Worm (Caenorhabditis elegans) whole organism, late embryonic: ENCODE measurements around the gene psmd-9.

Experiments
- C08G9.2 ChIP-seq: sonication (generic microtip); optimal IDR thresholded peaks from 2 replicates; lab custom pipeline; 2016; ENCODE audit warnings: mild to moderate bottlenecking, missing genetic modification characterization, moderate library complexity, missing compliant biosample characterization
- C38D4.7 ChIP-seq: fragments of 200-800 bp; sonication (Bioruptor generic); optimal IDR thresholded peaks from 2 replicates; lab custom pipeline; 2018; ENCODE audit warnings: mild to moderate bottlenecking, missing genetic modification characterization, moderate library complexity, missing compliant biosample characterization
- F13H6.1 ChIP-seq: sonication (generic microtip); optimal IDR thresholded peaks from 2 replicates; lab custom pipeline; 2016; ENCODE audit warnings: missing genetic modification characterization, missing compliant biosample characterization
- T23F11.4 ChIP-seq: fragments of 200-800 bp; sonication (Bioruptor generic); optimal IDR thresholded peaks from 2 replicates; lab custom pipeline; 2018; ENCODE audit warnings: mild to moderate bottlenecking, missing genetic modification characterization, missing compliant biosample characterization
- ceh-14 ChIP-seq: sonication (generic microtip); optimal IDR thresholded peaks from 2 replicates; lab custom pipeline; 2016; ENCODE audit warnings: missing genotype, missing genetic modification characterization, missing compliant biosample characterization
- ceh-19 ChIP-seq: fragments of 200-800 bp; sonication (Bioruptor generic); optimal IDR thresholded peaks from 2 replicates; lab custom pipeline; 2018; ENCODE audit warnings: mild to moderate bottlenecking, missing genetic modification characterization, missing compliant biosample characterization
- ceh-24 ChIP-seq: sonication (generic microtip); optimal IDR thresholded peaks from 2 replicates; lab custom pipeline; 2016; ENCODE audit warnings: mild to moderate bottlenecking, missing genetic modification characterization, missing compliant biosample characterization
- ceh-30 ChIP-seq: fragments of 150-350 bp; optimal IDR thresholded peaks from 2 replicates; lab custom pipeline; 2014; ENCODE audit warnings: missing biosample characterization, missing genetic modification characterization
- ceh-6 ChIP-seq: fragments of 200-800 bp; sonication (Bioruptor generic); optimal IDR thresholded peaks from 2 replicates; lab custom pipeline; 2018; ENCODE audit warnings: mild to moderate bottlenecking, missing genetic modification characterization, missing compliant biosample characterization
- dmd-4 ChIP-seq: sonication (generic microtip); optimal IDR thresholded peaks from 2 replicates; lab custom pipeline; 2016; ENCODE audit warnings: borderline replicate concordance, missing genetic modification characterization, missing compliant biosample characterization
- dve-1 ChIP-seq: sonication (generic microtip); optimal IDR thresholded peaks from 2 replicates; lab custom pipeline; 2017; ENCODE audit warnings: antibody characterized with exemption, mild to moderate bottlenecking, missing genetic modification characterization, missing compliant biosample characterization
- eyg-1 ChIP-seq: sonication (generic microtip); optimal IDR thresholded peaks from 2 replicates; lab custom pipeline; 2016; ENCODE audit warnings: missing genotype, missing genetic modification characterization, missing compliant biosample characterization
- fkh-10 ChIP-seq: fragments of 150-350 bp; optimal IDR thresholded peaks from 2 replicates; lab custom pipeline; 2014; ENCODE audit warnings: missing biosample characterization, missing genetic modification reagents, missing genetic modification characterization
- fkh-6 ChIP-seq: sonication (generic microtip); optimal IDR thresholded peaks from 2 replicates; lab custom pipeline; 2016; ENCODE audit warnings: missing genetic modification characterization, missing compliant biosample characterization
- hlh-15 ChIP-seq: sonication (generic microtip); optimal IDR thresholded peaks from 2 replicates; lab custom pipeline; 2016; ENCODE audit warnings: missing genetic modification characterization, missing compliant biosample characterization
- hlh-30 ChIP-seq: sonication (generic microtip); optimal IDR thresholded peaks from 2 replicates; lab custom pipeline; 2017; ENCODE audit warnings: antibody characterized with exemption, missing genetic modification characterization, missing compliant biosample characterization; ENCODE audit not compliant: insufficient read depth
- lim-6 ChIP-seq: sonication (generic microtip); optimal IDR thresholded peaks from 2 replicates; lab custom pipeline; 2016; ENCODE audit warnings: missing genetic modification characterization, missing compliant biosample characterization
- lin-11 ChIP-seq: fragments of 200-800 bp; sonication (Bioruptor generic); optimal IDR thresholded peaks from 2 replicates; lab custom pipeline; 2018; ENCODE audit warnings: mild to moderate bottlenecking, missing genetic modification characterization, missing compliant biosample characterization
- madf-2 ChIP-seq: sonication (generic microtip); optimal IDR thresholded peaks from 2 replicates; lab custom pipeline; 2017; ENCODE audit warnings: missing genetic modification characterization, missing compliant biosample characterization
- nfya-1 ChIP-seq: sonication (generic microtip); optimal IDR thresholded peaks from 2 replicates; lab custom pipeline; 2017; ENCODE audit warnings: missing genetic modification characterization, mild to moderate bottlenecking, missing compliant biosample characterization, antibody characterized with exemption, moderate library complexity
- npax-4 ChIP-seq: sonication (generic microtip); optimal IDR thresholded peaks from 2 replicates; lab custom pipeline; 2016; ENCODE audit warnings: missing genetic modification characterization, missing compliant biosample characterization
- odd-2 ChIP-seq: sonication (generic microtip); optimal IDR thresholded peaks from 2 replicates; lab custom pipeline; 2017; ENCODE audit warnings: antibody characterized with exemption, mild to moderate bottlenecking, missing genetic modification characterization, missing compliant biosample characterization
- pag-3 ChIP-seq: sonication (generic microtip); optimal IDR thresholded peaks from 2 replicates; lab custom pipeline; 2016; ENCODE audit warnings: missing compliant biosample characterization, missing genetic modification characterization, borderline replicate concordance
- pat-9 ChIP-seq: fragments of 200-800 bp; sonication (Bioruptor generic); optimal IDR thresholded peaks from 2 replicates; lab custom pipeline; 2018; ENCODE audit warnings: mild to moderate bottlenecking, missing genetic modification characterization, moderate library complexity, missing compliant biosample characterization
- pha-2 ChIP-seq: sonication (generic microtip); optimal IDR thresholded peaks from 2 replicates; lab custom pipeline; 2017; ENCODE audit warnings: mild to moderate bottlenecking, missing genetic modification characterization, missing compliant biosample characterization
- pqm-1 ChIP-seq: sonication (generic microtip); optimal IDR thresholded peaks from 2 replicates; lab custom pipeline; 2016; ENCODE audit warnings: missing genetic modification characterization, missing compliant biosample characterization
- ref-2 ChIP-seq: sonication (generic microtip); optimal IDR thresholded peaks from 2 replicates; lab custom pipeline; 2016; ENCODE audit warnings: missing genetic modification characterization, missing compliant biosample characterization
- rnt-1 ChIP-seq: sonication (generic microtip); optimal IDR thresholded peaks from 2 replicates; lab custom pipeline; 2016; ENCODE audit warnings: missing genetic modification characterization, missing compliant biosample characterization
- sdc-2 ChIP-seq: sonication (generic microtip); optimal IDR thresholded peaks from 2 replicates; lab custom pipeline; 2016; ENCODE audit warnings: missing genotype, missing genetic modification characterization, missing compliant biosample characterization
- sox-2 ChIP-seq: fragments of 200-800 bp; sonication (Bioruptor generic); IDR thresholded peaks from 2 replicates; pipeline ENCODE4 v1.3.6; 2022; ENCODE audit warnings: missing genetic modification reagents, missing genetic modification characterization, missing compliant biosample characterization
- ttx-3 ChIP-seq: sonication (generic microtip); optimal IDR thresholded peaks from 2 replicates; lab custom pipeline; 2016; ENCODE audit warnings: missing genetic modification reagents, missing genetic modification characterization, missing compliant biosample characterization
- unc-3 ChIP-seq, 2 experiments: fragments of 200-800 bp in 1 of 2; sonication (Bioruptor generic) in 1 of 2; sonication (generic microtip) in 1 of 2; conservative IDR thresholded peaks in 1 of 2; optimal IDR thresholded peaks in 1 of 2; 2 replicates each; pipeline versions ENCODE4 v1.3.6 to Lab custom; 2016 to 2022; ENCODE audit warnings: missing compliant biosample characterization in 2 of 2, missing genetic modification characterization in 2 of 2, missing genetic modification reagents in 1 of 2
- unc-55 ChIP-seq: sonication (generic microtip); optimal IDR thresholded peaks from 2 replicates; lab custom pipeline; 2017; ENCODE audit warnings: missing biosample characterization, missing genetic modification reagents, missing genetic modification characterization
- unc-86 ChIP-seq: sonication (generic microtip); optimal IDR thresholded peaks from 2 replicates; lab custom pipeline; 2016; ENCODE audit warnings: missing genetic modification characterization, missing compliant biosample characterization
- zip-5 ChIP-seq: sonication (generic microtip); optimal IDR thresholded peaks from 2 replicates; lab custom pipeline; 2016; ENCODE audit warnings: missing genetic modification characterization, missing compliant biosample characterization

psmd-9 gene

DNA sequence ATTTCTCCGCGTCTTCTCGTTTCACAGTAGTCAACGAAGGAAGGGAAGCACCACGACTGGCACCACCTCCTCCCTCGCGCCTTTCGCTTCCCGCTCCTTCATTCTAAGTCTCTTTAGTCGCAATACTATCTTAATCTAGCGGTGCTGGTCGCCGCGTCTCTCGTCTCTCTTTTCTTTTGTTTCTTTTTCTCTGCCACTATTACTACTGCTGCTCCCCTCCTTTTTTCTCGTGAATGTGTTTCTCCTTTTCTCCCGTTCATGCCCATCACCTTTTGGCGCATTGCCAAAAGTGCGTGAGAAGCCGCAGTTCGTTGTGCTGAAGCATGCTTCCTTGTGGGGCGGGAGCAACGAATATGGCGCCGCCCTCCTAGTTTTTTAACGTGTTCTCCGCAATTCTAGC is 24.6 kb downstream of the psmd-9 start (continued):
- TF ChIP-seq lim-6 (tag; lab: Kevin White, UChicago) = no peak
- no peak for TF ChIP-seq rnt-1 (tag; lab: Kevin White, UChicago)
- no peak for TF ChIP-seq nfya-1 (tag; lab: Kevin White, UChicago)
- no peak for TF ChIP-seq pat-9
- no peak for TF ChIP-seq T23F11.4 (GFP tag; lab: Kevin White, UChicago)
- no peak for TF ChIP-seq ceh-14 (tag; lab: Kevin White, UChicago)
- TF ChIP-seq unc-3 (GFP tag; conservative IDR thresholded peaks at IDR 0.05; lab: Robert Waterston, UW) = no peak
- no peak for TF ChIP-seq unc-3 (tag; optimal IDR thresholded peaks at IDR 0.05; lab: Kevin White, UChicago)
- TF ChIP-seq unc-86 (tag; lab: Kevin White, UChicago) = no peak
- no peak for TF ChIP-seq ceh-6
- no peak for TF ChIP-seq pag-3 (tag; lab: Kevin White, UChicago)
- TF ChIP-seq hlh-15 = no peak
- no peak for TF ChIP-seq dve-1
- no peak for TF ChIP-seq npax-4 (tag; lab: Kevin White, UChicago)
- no peak for TF ChIP-seq hlh-30 (tag; lab: Kevin White, UChicago)

DNA sequence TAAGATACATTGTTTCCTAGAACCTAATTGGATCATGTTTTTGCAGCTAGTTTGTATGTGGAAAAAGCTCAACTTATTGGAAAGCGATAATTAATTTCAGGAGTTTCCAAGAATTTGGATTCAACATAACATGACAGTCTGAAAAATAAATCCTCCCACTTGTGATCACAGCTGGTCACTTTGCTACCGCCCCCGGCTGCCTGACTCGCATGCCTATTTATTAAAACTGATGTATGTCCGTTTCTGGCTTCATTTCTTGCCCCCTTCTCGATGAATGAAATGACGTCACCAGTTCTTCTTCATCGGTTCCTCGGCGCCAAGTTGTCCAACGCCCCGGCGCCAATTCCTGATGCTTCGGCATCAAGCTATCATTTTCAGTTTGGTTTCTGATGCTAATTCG is 25.1 kb downstream of the psmd-9 start:
- TF ChIP-seq F13H6.1 = no peak
- TF ChIP-seq hlh-30 (tag; lab: Kevin White, UChicago) = no peak
- TF ChIP-seq dve-1 = no peak
- no peak for TF ChIP-seq T23F11.4 (GFP tag; lab: Kevin White, UChicago)
- no peak for TF ChIP-seq pag-3 (tag; lab: Kevin White, UChicago)
- no peak for TF ChIP-seq ttx-3 (tag; lab: Kevin White, UChicago)
- no peak for TF ChIP-seq sox-2
- no peak for TF ChIP-seq sdc-2 (tag; lab: Kevin White, UChicago)
- TF ChIP-seq nfya-1 (tag; lab: Kevin White, UChicago) = no peak
- TF ChIP-seq madf-2 (tag; lab: Kevin White, UChicago) = no peak
- no peak for TF ChIP-seq zip-5 (tag; lab: Kevin White, UChicago)
- TF ChIP-seq ceh-24 (tag; lab: Kevin White, UChicago) = no peak
- TF ChIP-seq pha-2 (tag; lab: Kevin White, UChicago) = no peak
- TF ChIP-seq C38D4.7 = no peak
- no peak for TF ChIP-seq lin-11 (tag; lab: Kevin White, UChicago)
- TF ChIP-seq unc-55 (GFP tag; lab: Kevin White, UChicago) = no peak
- TF ChIP-seq ceh-30 (tag; lab: Kevin White, UChicago) = no peak
- TF ChIP-seq fkh-6 (tag; lab: Kevin White, UChicago) = no peak
- TF ChIP-seq eyg-1 (tag; lab: Kevin White, UChicago) = no peak
- TF ChIP-seq odd-2 = no peak

DNA sequence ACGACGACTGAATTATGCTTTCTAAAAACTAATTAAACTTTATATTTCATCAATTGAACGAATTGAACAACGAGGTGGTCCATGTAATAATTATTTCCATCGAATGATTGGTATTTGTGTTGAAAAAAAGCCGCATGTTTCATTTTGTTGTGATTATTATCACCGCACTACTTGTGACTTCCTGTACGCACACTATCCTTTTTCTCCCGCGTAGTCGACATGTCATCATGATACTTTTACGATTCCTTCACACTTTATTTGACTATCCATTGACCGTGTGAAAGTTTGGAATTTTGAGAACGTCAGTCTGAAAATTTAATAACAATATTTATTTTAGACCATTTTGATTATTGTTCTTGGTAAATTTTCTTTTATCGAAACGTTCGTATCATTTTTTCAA is 25.7 kb downstream of the psmd-9 start, which contains the start of gene F22D3.4:
Gene F22D3.4 (minus strand): TSS at position 1 of the 400 bp plus-strand sequence.
- TF ChIP-seq nfya-1 (tag; lab: Kevin White, UChicago) (no peak), fkh-10 (GFP tag; lab: Kevin White, UChicago) (no peak), ref-2 (no peak), zip-5 (tag; lab: Kevin White, UChicago) (no peak), pqm-1 (tag; lab: Kevin White, UChicago) (no peak), ceh-19 (GFP tag; lab: Kevin White, UChicago) (no peak), C08G9.2 (tag; lab: Kevin White, UChicago) (no peak), pha-2 (tag; lab: Kevin White, UChicago) (no peak), dve-1 (no peak), dmd-4 (tag; lab: Kevin White, UChicago) (no peak), sdc-2 (tag; lab: Kevin White, UChicago) (no peak), pag-3 (tag; lab: Kevin White, UChicago) (no peak), unc-3 (GFP tag; conservative IDR thresholded peaks at IDR 0.05; lab: Robert Waterston, UW) (no peak), unc-3 (tag; optimal IDR thresholded peaks at IDR 0.05; lab: Kevin White, UChicago) (no peak)
